Worm (Caenorhabditis elegans) whole organism, L4/young adult: Measurements from ENCODE around the gene fozi-1.

Experiments used
- W03F9.2 ChIP-seq: fragments of 150-350 bp; optimal IDR thresholded peaks from 2 replicates; lab custom pipeline; 2014; ENCODE audit warnings: missing biosample characterization, missing genetic modification characterization
- dao-5 ChIP-seq: sonication (generic microtip); optimal IDR thresholded peaks from 2 replicates; lab custom pipeline; 2016; ENCODE audit warnings: missing genotype, missing genetic modification characterization, moderate library complexity, missing compliant biosample characterization
- him-1 ChIP-seq: sonication (generic microtip); optimal IDR thresholded peaks from 2 replicates; lab custom pipeline; 2016; ENCODE audit warnings: missing genotype, missing genetic modification reagents, missing genetic modification characterization, missing compliant biosample characterization

- TF ChIP-seq dao-5 (tag; lab: Kevin White, UChicago), result no peak
- TF ChIP-seq W03F9.2, result no peak
- TF ChIP-seq him-1 (tag; lab: Kevin White, UChicago), result no peak
Observed at ce11 chrIII:9271389-9271918, 10.1 kb upstream of the fozi-1 start.
